Worm (Caenorhabditis elegans) whole organism, L1 larva: ENCODE measurements around the gene bath-42.
A peak's percentile ranks its signal among the peaks of the same experiment; 100 is the strongest.

Experiments
- C04F5.9 ChIP-seq: sonication (generic microtip); optimal IDR thresholded peaks from 2 replicates; lab custom pipeline; 2016; ENCODE audit warnings: missing genetic modification characterization, missing compliant biosample characterization
- C16A3.4 ChIP-seq: fragments of 150-350 bp; optimal IDR thresholded peaks from 2 replicates; lab custom pipeline; 2014; ENCODE audit warnings: missing biosample characterization, missing genetic modification characterization
- C34B4.2 ChIP-seq: sonication (generic microtip); optimal IDR thresholded peaks from 2 replicates; lab custom pipeline; 2017; ENCODE audit warnings: mild to moderate bottlenecking, missing genetic modification characterization, missing compliant biosample characterization
- aly-2 ChIP-seq: fragments of 150-350 bp; optimal IDR thresholded peaks from 2 replicates; lab custom pipeline; 2014; ENCODE audit warnings: missing biosample characterization, missing genetic modification characterization
- blmp-1 ChIP-seq: fragments of 150-350 bp; optimal IDR thresholded peaks from 2 replicates; lab custom pipeline; 2014; ENCODE audit warnings: missing biosample characterization, missing genetic modification characterization
- ceh-88 ChIP-seq: fragments of 200-800 bp; sonication (Bioruptor generic); IDR thresholded peaks from 2 replicates; pipeline ENCODE4 v1.3.6; 2022; ENCODE audit warnings: missing genetic modification characterization, missing compliant biosample characterization
- dpl-1 ChIP-seq, 3 experiments: fragments of 150-350 bp in 2 of 3; sonication (generic microtip) in 1 of 3; optimal IDR thresholded peaks; 2 replicates each; lab custom pipeline; 2014 to 2017; ENCODE audit warnings: missing biosample characterization in 3 of 3, missing genetic modification characterization in 3 of 3, missing genetic modification reagents in 3 of 3
- efl-1 ChIP-seq, 4 experiments: fragments of 150-350 bp; optimal IDR thresholded peaks in 3 of 4; peaks in 1 of 4; 1 replicate in 1 of 4; 2 replicates in 3 of 4; lab custom pipeline; 2014; ENCODE audit warnings: missing biosample characterization in 2 of 4, missing genetic modification characterization in 2 of 4, missing genetic modification reagents in 2 of 4
- egl-27 ChIP-seq, 2 experiments: fragments of 150-350 bp in 1 of 2; sonication (generic microtip); optimal IDR thresholded peaks; 3 replicates each; lab custom pipeline; 2017 to 2018; ENCODE audit warnings: missing biosample characterization in 2 of 2, missing genetic modification characterization in 2 of 2, missing genetic modification reagents in 2 of 2
- lin-14 ChIP-seq: fragments of 200-800 bp; sonication (Bioruptor generic); optimal IDR thresholded peaks from 2 replicates; lab custom pipeline; 2018; ENCODE audit warnings: mild to moderate bottlenecking, missing genetic modification characterization, moderate library complexity, missing compliant biosample characterization
- lin-39 ChIP-seq: fragments of 150-350 bp; optimal IDR thresholded peaks from 2 replicates; lab custom pipeline; 2014; ENCODE audit warnings: missing biosample characterization, missing genetic modification reagents, missing genetic modification characterization
- lsy-2 ChIP-seq, 2 experiments: fragments of 150-350 bp; optimal IDR thresholded peaks; 2 replicates each; lab custom pipeline; 2014; ENCODE audit warnings: missing biosample characterization in 2 of 2, missing genetic modification characterization in 2 of 2
- mdl-1 ChIP-seq, 2 experiments: fragments of 150-350 bp; optimal IDR thresholded peaks; 2 replicates each; lab custom pipeline; 2014 to 2017; ENCODE audit warnings: missing biosample characterization in 2 of 2, missing genetic modification characterization in 2 of 2, inconsistent platforms in 1 of 2
- mef-2 ChIP-seq: fragments of 150-350 bp; optimal IDR thresholded peaks from 2 replicates; lab custom pipeline; 2014; ENCODE audit warnings: missing biosample characterization, missing genetic modification characterization
- nhr-11 ChIP-seq: fragments of 150-350 bp; optimal IDR thresholded peaks from 2 replicates; lab custom pipeline; 2014; ENCODE audit warnings: missing biosample characterization, missing genetic modification characterization
- nhr-12 ChIP-seq: sonication (generic microtip); optimal IDR thresholded peaks from 2 replicates; lab custom pipeline; 2017; ENCODE audit warnings: missing biosample characterization, missing genetic modification characterization
- nhr-19 ChIP-seq: fragments of 200-800 bp; sonication (Bioruptor generic); conservative IDR thresholded peaks from 2 replicates; pipeline ENCODE4 v1.3.6; 2022; ENCODE audit warnings: missing genetic modification characterization, missing compliant biosample characterization
- nhr-20 ChIP-seq: sonication (generic microtip); optimal IDR thresholded peaks from 2 replicates; lab custom pipeline; 2016; ENCODE audit warnings: mild to moderate bottlenecking, missing genetic modification characterization, missing compliant biosample characterization
- nhr-71 ChIP-seq: sonication (generic microtip); optimal IDR thresholded peaks from 2 replicates; lab custom pipeline; 2016; ENCODE audit warnings: mild to moderate bottlenecking, missing genetic modification characterization, moderate library complexity, missing compliant biosample characterization
- nhr-77 ChIP-seq: fragments of 150-350 bp; optimal IDR thresholded peaks from 2 replicates; lab custom pipeline; 2014; ENCODE audit warnings: missing biosample characterization, missing genetic modification characterization
- nhr-84 ChIP-seq: sonication (generic microtip); optimal IDR thresholded peaks from 2 replicates; lab custom pipeline; 2017; ENCODE audit warnings: missing biosample characterization, missing genetic modification characterization
- nhr-85 ChIP-seq: sonication (generic microtip); peaks from one replicate; lab custom pipeline; 2016; ENCODE audit warnings: missing genetic modification characterization, inconsistent platforms, missing compliant biosample characterization
- nhr-90 ChIP-seq: sonication (generic microtip); optimal IDR thresholded peaks from 2 replicates; lab custom pipeline; 2016; ENCODE audit warnings: mild to moderate bottlenecking, missing genetic modification characterization, missing compliant biosample characterization; ENCODE audit not compliant: poor library complexity
- pqm-1 ChIP-seq: sonication (generic microtip); optimal IDR thresholded peaks from 3 replicates; lab custom pipeline; 2017; ENCODE audit warnings: missing biosample characterization, missing genetic modification characterization
- rnt-1 ChIP-seq: sonication (generic microtip); optimal IDR thresholded peaks from 2 replicates; lab custom pipeline; 2016; ENCODE audit warnings: mild to moderate bottlenecking, missing genetic modification characterization, moderate library complexity, missing compliant biosample characterization
- skn-1 ChIP-seq: fragments of 150-350 bp; optimal IDR thresholded peaks from 2 replicates; lab custom pipeline; 2014; ENCODE audit warnings: missing biosample characterization, missing genetic modification characterization
- snpc-4 ChIP-seq: fragments of 150-350 bp; optimal IDR thresholded peaks from 2 replicates; lab custom pipeline; 2014; ENCODE audit warnings: missing biosample characterization, missing genetic modification characterization
- snu-23 ChIP-seq: sonication (generic microtip); optimal IDR thresholded peaks from 2 replicates; lab custom pipeline; 2016; ENCODE audit warnings: missing genetic modification characterization, missing compliant biosample characterization
- sptf-1 ChIP-seq: fragments of 150-350 bp; optimal IDR thresholded peaks from 2 replicates; lab custom pipeline; 2014; ENCODE audit warnings: missing biosample characterization, missing genetic modification characterization
- sup-37 ChIP-seq: fragments of 200-800 bp; sonication (Bioruptor generic); optimal IDR thresholded peaks from 2 replicates; lab custom pipeline; 2018; ENCODE audit warnings: mild to moderate bottlenecking, missing genetic modification characterization, missing compliant biosample characterization
- swsn-7 ChIP-seq: sonication (generic microtip); optimal IDR thresholded peaks from 2 replicates; lab custom pipeline; 2016; ENCODE audit warnings: missing genetic modification characterization, missing compliant biosample characterization
- tbx-2 ChIP-seq: sonication (generic microtip); optimal IDR thresholded peaks from 2 replicates; lab custom pipeline; 2016; ENCODE audit warnings: missing genetic modification characterization, missing compliant biosample characterization
- xbp-1 ChIP-seq: sonication (generic microtip); optimal IDR thresholded peaks from 2 replicates; lab custom pipeline; 2016; ENCODE audit warnings: missing genetic modification characterization, missing compliant biosample characterization
- zag-1 ChIP-seq: fragments of 150-350 bp; optimal IDR thresholded peaks from 2 replicates; lab custom pipeline; 2014; ENCODE audit warnings: missing biosample characterization, missing genetic modification characterization

The bath-42 gene

DNA sequence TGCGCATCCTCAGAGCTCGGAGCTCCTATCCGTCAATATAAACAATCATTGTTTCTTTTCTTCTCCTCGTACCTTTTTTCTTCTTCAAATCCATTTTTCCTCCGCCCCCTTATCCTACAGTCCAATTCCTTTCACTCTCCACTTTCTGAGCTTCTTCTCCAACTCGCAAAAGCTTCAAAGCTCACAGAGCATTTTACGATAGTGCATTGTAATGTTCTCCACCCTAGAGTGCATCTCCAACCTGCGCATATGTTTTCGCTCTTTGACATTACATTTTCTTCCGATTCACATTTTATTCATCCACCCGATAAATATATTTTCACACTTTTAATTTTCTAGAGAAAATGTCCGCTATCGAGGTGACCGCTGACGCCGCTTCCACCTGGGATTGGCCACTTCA lies 25.4 kb downstream of the bath-42 start, which contains the start of gene hsp-12.2:
hsp-12.2 (plus strand) TSS at position 301 of the 400 bp plus-strand sequence.
- TF ChIP-seq C16A3.4 (tag; lab: Kevin White, UChicago) (no peak), efl-1 (optimal IDR thresholded peaks at IDR 0.05; lab: Kevin White, UChicago) (no peak), efl-1 (GFP tag; optimal IDR thresholded peaks at IDR 0.05 in 1 of 2; lab: Kevin White, UChicago) (peak in 1 of 2 experiments; percentile 68)

- TF ChIP-seq lsy-2 (tag; optimal IDR thresholded peaks at IDR 0.05; lab: Kevin White, UChicago) (no peak), swsn-7 (peak; percentile 15), C34B4.2 (tag; lab: Kevin White, UChicago) (no peak), skn-1 (tag; lab: Kevin White, UChicago) (peak; percentile 16), nhr-20 (tag; lab: Kevin White, UChicago) (peak; percentile 39), nhr-84 (tag; lab: Kevin White, UChicago) (no peak), nhr-77 (tag; lab: Kevin White, UChicago) (peak; percentile 37), mef-2 (tag; lab: Kevin White, UChicago) (no peak), snpc-4 (tag; lab: Kevin White, UChicago) (no peak), efl-1 (optimal IDR thresholded peaks at IDR 0.05; lab: Kevin White, UChicago) (no peak), efl-1 (GFP tag; optimal IDR thresholded peaks at IDR 0.05 in 1 of 2; lab: Kevin White, UChicago) (peak in 1 of 2 experiments; percentile 88), zag-1 (tag; lab: Kevin White, UChicago) (no peak), C04F5.9 (tag; lab: Kevin White, UChicago) (no peak), nhr-71 (tag; lab: Kevin White, UChicago) (peak; percentile 49), sptf-1 (tag; lab: Kevin White, UChicago) (no peak), lin-39 (no peak), sup-37 (GFP tag; lab: Kevin White, UChicago) (peak; percentile 16), nhr-19 (GFP tag; lab: Robert Waterston, UW) (peak; percentile 44), tbx-2 (tag; lab: Kevin White, UChicago) (peak; percentile 42), aly-2 (tag; lab: Kevin White, UChicago) (peak; percentile 23), mdl-1 (tag; optimal IDR thresholded peaks at IDR 0.05; lab: Kevin White, UChicago) (peak in 1 of 2 experiments; percentile 34), rnt-1 (peak; percentile 3), nhr-90 (tag; lab: Kevin White, UChicago) (no peak)
- TF ChIP-seq, all 84 proteins: peak for 12
Measured at ce11 chrIII:8136517-8137099, 26.6 kb downstream of the bath-42 start.

- TF ChIP-seq snu-23 (GFP tag; lab: Kevin White, UChicago) (no peak), pqm-1 (tag; lab: Kevin White, UChicago) (no peak), xbp-1 (tag; lab: Kevin White, UChicago) (peak; percentile 50)
- TF ChIP-seq, all 84 proteins: peak for 1
Measured at ce11 chrIII:8133346-8133745, 29.8 kb downstream of the bath-42 start, which contains the start of gene C14B9.2. Gene C14B9.2, plus strand, starts transcription at chrIII:8133665.

DNA sequence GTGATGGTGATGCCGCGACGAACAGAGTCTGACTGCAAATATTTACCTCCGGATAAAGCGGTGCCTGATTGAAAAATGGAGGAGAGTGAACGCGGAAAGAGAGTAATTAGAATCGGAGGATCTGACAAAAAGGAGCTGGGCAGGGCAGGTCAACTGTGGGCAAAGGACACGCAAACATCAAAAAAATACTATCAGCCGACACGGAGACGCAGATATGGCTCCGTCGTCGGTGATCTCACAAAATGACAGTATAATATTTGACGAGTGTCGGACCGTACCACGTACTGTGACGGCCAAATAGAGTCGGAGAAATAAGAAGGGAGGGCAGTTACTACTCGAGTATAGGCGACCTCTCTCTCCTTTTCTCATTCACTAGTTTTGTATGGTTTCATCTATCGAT lies 30.7 kb downstream of the bath-42 start:
- TF ChIP-seq xbp-1 (tag; lab: Kevin White, UChicago): no peak
- TF ChIP-seq nhr-85: peak; percentile 5
- peak; percentile 25; the same call in 1 of the 2 replicates for TF ChIP-seq nhr-19 (GFP tag; lab: Robert Waterston, UW)
- peak in 1 of 2 experiments; percentile 43 for TF ChIP-seq lsy-2 (tag; optimal IDR thresholded peaks at IDR 0.05; lab: Kevin White, UChicago)
- TF ChIP-seq nhr-12 (tag; lab: Kevin White, UChicago): no peak
- TF ChIP-seq tbx-2 (tag; lab: Kevin White, UChicago): peak; percentile 1
- peak; percentile 22 for TF ChIP-seq lin-14
- TF ChIP-seq pqm-1 (tag; lab: Kevin White, UChicago): no peak
- TF ChIP-seq egl-27 (tag; optimal IDR thresholded peaks at IDR 0.05; lab: Kevin White, UChicago): no peak
- no peak for TF ChIP-seq blmp-1 (tag; lab: Kevin White, UChicago)
- TF ChIP-seq nhr-11 (tag; lab: Kevin White, UChicago): no peak
- TF ChIP-seq swsn-7: no peak
- 0 out of 2 replicates have a peak, but pooled peaks have one; percentile 18 for TF ChIP-seq ceh-88 (GFP tag; lab: Robert Waterston, UW)
- no peak for TF ChIP-seq dpl-1 (GFP tag; optimal IDR thresholded peaks at IDR 0.05; lab: Kevin White, UChicago)
